Worm (Caenorhabditis elegans): ENCODE measurements around the gene unc-85.

- TF ChIP-seq pes-1 (GFP tag; IDR thresholded peaks at IDR 0.05) (no peak), tbx-11 (GFP tag; IDR thresholded peaks at IDR 0.05) (no peak), ets-7 (tag; optimal IDR thresholded peaks at IDR 0.05) (no peak), ama-1 (optimal IDR thresholded peaks at IDR 0.05) (no peak), sea-1 (GFP tag; conservative IDR thresholded peaks at IDR 0.05) (no peak), hmg-4 (GFP tag; optimal IDR thresholded peaks at IDR 0.05) (no peak), flt-1 (GFP tag; IDR thresholded peaks at IDR 0.05) (no peak), F13C5.2 (tag; optimal IDR thresholded peaks at IDR 0.05) (no peak), hnd-1 (tag; optimal IDR thresholded peaks at IDR 0.05) (no peak), ceh-36 (tag; optimal IDR thresholded peaks at IDR 0.05) (no peak), hmbx-1 (tag; optimal IDR thresholded peaks at IDR 0.05) (no peak), tbx-37 (GFP tag; conservative IDR thresholded peaks at IDR 0.05) (no peak), ceh-13 (GFP tag; optimal IDR thresholded peaks at IDR 0.05) (no peak)
Observed at ce11 chrII:4745281-4745680, 43.4 kb downstream of the unc-85 start.
